Worm (Caenorhabditis elegans) whole organism, L1 larva: ENCODE data around the gene swan-2.

Experiments used
- F16B12.6 ChIP-seq: fragments of 150-350 bp; optimal IDR thresholded peaks from 2 replicates; lab custom pipeline; 2014; ENCODE audit warnings: missing biosample characterization, missing genetic modification characterization
- alr-1 ChIP-seq: fragments of 200-800 bp; sonication (Bioruptor generic); optimal IDR thresholded peaks from 2 replicates; lab custom pipeline; 2018; ENCODE audit warnings: borderline replicate concordance, mild to moderate bottlenecking, missing genetic modification characterization, missing compliant biosample characterization
- ceh-82 ChIP-seq, 3 experiments: fragments of 150-350 bp in 1 of 3; sonication (generic microtip) in 2 of 3; optimal IDR thresholded peaks; 2 replicates each; lab custom pipeline; 2014 to 2017; ENCODE audit warnings: missing biosample characterization in 3 of 3, missing genetic modification characterization in 3 of 3
- lin-39 ChIP-seq: fragments of 150-350 bp; optimal IDR thresholded peaks from 2 replicates; lab custom pipeline; 2014; ENCODE audit warnings: missing biosample characterization, missing genetic modification reagents, missing genetic modification characterization
- mdl-1 ChIP-seq, 2 experiments: fragments of 150-350 bp; optimal IDR thresholded peaks; 2 replicates each; lab custom pipeline; 2014 to 2017; ENCODE audit warnings: missing biosample characterization in 2 of 2, missing genetic modification characterization in 2 of 2, inconsistent platforms in 1 of 2
- nhr-20 ChIP-seq: sonication (generic microtip); optimal IDR thresholded peaks from 2 replicates; lab custom pipeline; 2016; ENCODE audit warnings: mild to moderate bottlenecking, missing genetic modification characterization, missing compliant biosample characterization
- nhr-237 ChIP-seq: fragments of 150-350 bp; optimal IDR thresholded peaks from 2 replicates; lab custom pipeline; 2014; ENCODE audit warnings: missing biosample characterization, missing genetic modification characterization
- skn-1 ChIP-seq: fragments of 150-350 bp; optimal IDR thresholded peaks from 2 replicates; lab custom pipeline; 2014; ENCODE audit warnings: missing biosample characterization, missing genetic modification characterization
- snu-23 ChIP-seq: sonication (generic microtip); optimal IDR thresholded peaks from 2 replicates; lab custom pipeline; 2016; ENCODE audit warnings: missing genetic modification characterization, missing compliant biosample characterization

ce11 chrV:13818824-13819408, 14.8 kb upstream of the swan-2 start, which contains the start of gene sel-10:
- TF ChIP-seq skn-1 (tag; lab: Kevin White, UChicago) (peak; percentile 51), lin-39 (tag; lab: Kevin White, UChicago) (peak; percentile 52), alr-1 (tag; lab: Kevin White, UChicago) (no peak), mdl-1 (tag; optimal IDR thresholded peaks at IDR 0.05; lab: Kevin White, UChicago) (peak in 1 of 2 experiments; percentile 73), nhr-20 (tag; lab: Kevin White, UChicago) (peak; percentile 83), nhr-237 (tag; lab: Kevin White, UChicago) (no peak), snu-23 (GFP tag; lab: Kevin White, UChicago) (peak; percentile 81), F16B12.6 (tag; lab: Kevin White, UChicago) (peak; percentile 2), ceh-82 (tag; optimal IDR thresholded peaks at IDR 0.05; lab: Kevin White, UChicago) (peak; percentile 67 to 85 (median 70))
